Fruit fly (Drosophila melanogaster) ovary, adult (tissue): ENCODE data around the gene CG10660.

ENCODE experiments used
- CG17801 ChIP-seq: fragments of 200-800 bp; optimal IDR thresholded peaks from 2 replicates; lab custom pipeline; 2019; ENCODE audit warnings: missing biosample characterization, mild to moderate bottlenecking, missing genetic modification characterization, moderate library complexity; ENCODE audit not compliant: partially characterized antibody

CG10660 gene

DNA sequence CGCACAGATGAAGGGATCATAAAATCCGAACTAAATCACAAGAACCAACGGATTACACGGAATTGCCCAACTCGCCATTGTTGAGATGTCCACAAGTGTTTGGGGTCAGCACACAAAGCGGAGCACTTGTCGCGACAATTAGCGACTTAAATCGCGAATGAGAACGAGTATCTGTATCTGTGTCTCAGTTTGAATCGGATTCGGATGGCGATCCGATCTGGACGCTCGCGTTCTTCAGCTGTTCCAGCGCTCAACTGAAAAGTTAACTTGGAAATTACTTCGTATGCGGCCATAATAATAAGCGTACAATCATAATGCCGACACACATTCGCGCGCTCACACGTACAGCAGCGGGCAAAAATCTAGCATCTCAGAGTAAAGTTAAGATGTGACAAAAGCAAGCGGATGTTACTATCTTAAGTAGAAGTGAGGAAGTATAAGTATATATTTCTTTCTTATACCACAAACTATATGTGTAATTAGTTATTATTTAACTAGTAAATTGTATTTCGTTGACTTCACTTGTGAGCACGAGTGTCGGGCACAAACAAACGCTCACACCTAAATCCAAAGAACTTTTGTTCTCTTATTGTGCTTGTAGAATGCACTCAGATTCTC is at the start of gene CG10660:
TSS of gene CG10660 (minus strand) at position 259 of the 618 bp plus-strand sequence.
- TF ChIP-seq CG17801 (GFP tag; lab: Kevin White, UChicago), result peak; percentile 86

DNA sequence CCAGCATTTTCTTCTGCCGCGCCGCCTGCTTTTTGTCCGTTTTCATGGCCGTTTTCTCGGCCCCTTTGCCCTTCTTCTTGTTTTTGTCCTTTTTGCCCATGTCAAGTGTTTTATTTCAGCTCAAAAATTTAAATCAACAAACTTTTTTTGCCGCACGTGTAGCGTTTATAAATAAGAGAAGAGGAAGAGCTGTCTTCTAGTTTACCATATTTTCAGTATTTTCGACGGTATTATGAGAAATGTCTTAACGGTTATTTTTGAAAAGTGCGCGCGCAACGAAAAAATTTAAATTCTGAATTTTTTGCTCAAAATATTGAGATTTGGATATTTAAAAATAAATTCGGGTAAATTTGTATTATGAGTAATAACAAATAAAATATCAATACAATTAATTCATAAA is 46.6 kb upstream of the CG10660 start, which contains the start of gene CG4069:
TSS of gene CG4069 (minus strand) at position 193 of the 400 bp plus-strand sequence.
- no peak for TF ChIP-seq CG17801 (GFP tag; lab: Kevin White, UChicago)

DNA sequence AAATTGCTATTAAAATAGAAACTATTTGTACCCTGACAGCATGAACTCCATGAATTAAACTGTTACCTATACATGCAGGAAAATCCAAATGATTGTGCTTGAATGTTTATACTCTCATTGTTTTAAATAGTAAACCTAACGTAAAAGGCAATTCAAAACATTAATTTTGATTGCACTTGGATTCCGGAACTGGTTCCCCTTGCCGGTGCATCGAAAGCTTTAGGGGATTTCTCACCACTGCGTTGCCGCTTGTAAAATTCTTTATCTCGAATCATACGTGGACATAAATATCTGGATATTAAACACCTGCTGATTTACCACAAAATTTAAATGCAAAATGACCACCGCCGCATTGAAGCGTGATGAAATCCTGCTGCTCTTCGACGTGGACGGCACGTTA is 43.8 kb upstream of the CG10660 start, which contains the start of gene Pmm2:
TSS of gene Pmm2 (plus strand) at position 273 of the 400 bp plus-strand sequence.
- TF ChIP-seq CG17801 (GFP tag; lab: Kevin White, UChicago), result peak; percentile 9

DNA sequence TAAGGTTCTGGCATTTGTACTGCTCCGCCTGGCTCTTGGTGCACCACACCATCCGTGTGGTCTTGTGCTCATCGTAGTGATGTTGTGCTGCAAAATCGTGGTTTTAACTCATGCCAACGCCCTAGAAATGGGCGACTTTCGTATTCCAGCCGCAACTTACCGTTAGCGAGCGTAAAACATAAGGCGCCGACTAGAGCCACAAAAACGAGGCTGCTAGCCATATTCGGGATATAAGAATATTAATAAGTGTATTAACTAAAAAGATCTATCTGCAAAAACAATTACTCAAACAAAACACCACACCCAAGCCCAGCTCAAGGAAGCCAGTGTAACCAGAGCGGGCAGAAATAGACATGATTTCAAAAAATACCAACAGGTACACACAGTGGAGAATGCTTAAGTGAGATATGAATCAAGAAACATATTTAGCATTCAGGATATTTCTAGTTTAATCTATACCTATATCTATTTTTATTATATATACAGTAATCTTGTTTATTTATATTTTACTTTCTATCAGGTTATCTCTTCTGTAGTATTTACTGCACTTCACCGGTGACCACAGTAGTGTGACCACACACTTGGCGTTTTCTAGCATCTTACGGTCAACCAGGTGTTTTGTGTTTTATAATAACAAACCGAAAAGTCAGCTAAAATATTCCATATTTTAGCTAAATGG is 43.1 kb upstream of the CG10660 start, which contains the start of the genes Tsf2 and CG34242:
TSS of gene Tsf2 (minus strand) at position 333 of the 679 bp plus-strand sequence.
TSS of gene CG34242 (plus strand) at position 605 of the 679 bp plus-strand sequence.
- TF ChIP-seq CG17801 (GFP tag; lab: Kevin White, UChicago), result peak; percentile 81

DNA sequence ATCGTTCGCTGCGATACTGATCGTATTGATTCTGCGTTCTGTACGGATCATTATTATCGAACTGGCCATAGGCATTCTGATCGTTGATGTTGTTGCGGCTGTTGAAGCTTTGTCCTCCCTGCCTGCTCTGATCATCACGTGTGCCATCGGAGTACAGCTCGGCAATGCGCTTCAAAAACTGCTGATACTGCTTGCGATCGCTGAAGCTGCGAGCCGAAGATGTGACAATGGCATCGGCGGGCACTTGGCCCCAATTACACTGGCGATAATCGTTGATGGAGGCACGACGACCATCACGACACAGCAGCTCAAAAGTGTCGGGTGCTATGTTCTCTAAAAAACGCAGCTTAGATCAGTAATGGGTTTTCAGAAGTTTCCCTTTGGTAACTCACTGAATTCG is 41.7 kb upstream of the CG10660 start:
- TF ChIP-seq CG17801 (GFP tag; lab: Kevin White, UChicago), result no peak

DNA sequence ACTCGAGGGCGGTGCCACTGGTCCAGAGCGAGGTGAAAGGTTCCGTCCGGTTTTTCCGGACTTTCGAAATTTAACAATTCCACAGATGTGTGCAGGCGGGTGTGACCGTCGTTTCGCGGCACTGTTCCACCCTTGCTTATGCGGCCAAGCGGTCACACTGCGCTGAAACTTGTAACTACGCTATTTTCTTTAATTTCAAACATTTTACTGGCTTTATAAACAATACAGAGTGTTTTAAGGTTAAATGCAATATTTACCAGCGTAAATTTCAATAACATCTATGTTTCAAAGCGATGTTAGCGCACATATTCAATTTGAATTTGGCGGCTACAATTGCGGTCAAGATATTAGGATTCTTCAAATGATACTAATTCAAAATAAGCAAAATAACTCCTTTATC is 39.6 kb upstream of the CG10660 start, which contains the start of gene nst:
TSS of gene nst (minus strand) at position 128 of the 400 bp plus-strand sequence.
- TF ChIP-seq CG17801 (GFP tag; lab: Kevin White, UChicago), result no peak

DNA sequence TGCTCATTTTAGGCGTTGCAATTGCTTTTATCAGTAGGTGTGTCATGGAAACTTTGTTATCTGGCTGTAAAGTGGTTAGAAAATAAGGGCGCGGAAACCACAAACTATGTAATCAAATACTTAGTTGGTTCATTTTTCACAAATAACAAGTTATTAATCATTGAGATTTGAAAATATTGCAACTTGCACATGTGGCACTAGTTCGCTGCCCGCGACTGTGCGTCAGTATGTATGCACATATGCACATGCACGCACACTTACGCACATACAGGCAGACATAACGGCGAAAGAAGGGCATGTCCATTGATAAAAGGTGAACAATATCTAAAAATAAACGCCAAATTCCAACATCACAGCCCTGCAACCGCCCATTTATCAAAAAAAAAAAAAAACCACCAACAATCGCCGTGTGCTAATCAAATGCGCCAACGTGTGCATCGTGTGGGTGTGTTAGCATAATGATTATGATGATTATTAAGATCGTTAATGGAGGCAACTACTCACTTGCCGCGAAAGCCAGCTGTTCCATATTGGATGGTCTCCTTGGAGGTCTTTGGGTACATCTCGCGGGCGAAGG is 39.0 kb upstream of the CG10660 start:
- no peak for TF ChIP-seq CG17801 (GFP tag; lab: Kevin White, UChicago)

DNA sequence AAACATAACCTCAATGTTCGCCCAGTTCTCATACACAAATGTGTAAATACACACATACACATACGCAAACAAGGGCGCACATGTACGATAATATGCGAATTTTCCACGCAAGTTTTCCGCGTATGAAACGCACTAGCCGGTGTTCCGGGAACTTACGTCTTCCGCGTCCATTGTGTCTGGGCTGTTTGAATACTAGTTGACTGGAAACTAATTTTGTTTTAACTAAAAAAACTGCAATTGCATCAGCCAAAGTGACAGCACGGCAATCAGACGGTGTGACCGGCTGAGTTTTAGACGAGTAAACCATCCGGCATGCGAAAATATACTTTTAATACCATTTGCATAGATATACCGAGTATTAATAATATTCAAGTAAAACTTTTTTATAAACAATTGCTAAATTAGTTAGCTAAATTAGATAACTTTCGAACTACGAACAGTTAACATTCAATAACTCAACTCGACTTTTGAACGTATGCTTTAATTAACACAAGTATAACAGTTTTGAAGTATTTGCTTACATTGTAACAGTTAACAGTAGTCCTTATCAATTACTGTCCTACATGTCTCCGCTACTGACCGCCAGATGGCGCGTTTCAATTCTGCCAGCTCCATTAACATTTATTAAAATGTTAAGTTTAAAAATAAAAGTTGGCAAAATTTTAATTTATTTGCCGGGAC is 36.1 kb upstream of the CG10660 start, which contains the start of gene eIF2beta:
TSS of gene eIF2beta (minus strand) at position 299 of the 681 bp plus-strand sequence.
- TF ChIP-seq CG17801 (GFP tag; lab: Kevin White, UChicago), result peak; percentile 40

DNA sequence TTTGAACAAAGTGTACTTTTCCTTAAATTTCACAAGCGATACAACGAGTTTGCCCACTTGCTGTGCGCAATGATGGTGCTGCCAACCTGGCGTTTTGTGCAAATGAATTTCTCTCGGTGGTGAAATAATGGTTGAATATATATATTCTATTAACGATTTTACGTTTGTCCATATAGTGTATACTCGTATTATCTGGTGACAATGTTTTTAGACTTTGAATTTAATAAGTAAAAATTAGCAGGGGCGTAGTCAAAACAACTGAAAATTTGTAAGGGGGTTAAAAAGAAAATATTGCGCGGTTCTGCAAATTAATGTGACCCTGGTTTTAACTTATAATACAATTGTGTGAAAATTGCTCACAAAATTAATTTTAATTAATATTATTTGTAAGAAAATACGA is 33.5 kb upstream of the CG10660 start, which contains the start of the genes ver and Gcn5:
TSS of gene ver (plus strand) at position 47 of the 400 bp plus-strand sequence.
TSS of gene Gcn5 (minus strand) at position 74 of the 400 bp plus-strand sequence.
- peak; percentile 96 for TF ChIP-seq CG17801 (GFP tag; lab: Kevin White, UChicago)

DNA sequence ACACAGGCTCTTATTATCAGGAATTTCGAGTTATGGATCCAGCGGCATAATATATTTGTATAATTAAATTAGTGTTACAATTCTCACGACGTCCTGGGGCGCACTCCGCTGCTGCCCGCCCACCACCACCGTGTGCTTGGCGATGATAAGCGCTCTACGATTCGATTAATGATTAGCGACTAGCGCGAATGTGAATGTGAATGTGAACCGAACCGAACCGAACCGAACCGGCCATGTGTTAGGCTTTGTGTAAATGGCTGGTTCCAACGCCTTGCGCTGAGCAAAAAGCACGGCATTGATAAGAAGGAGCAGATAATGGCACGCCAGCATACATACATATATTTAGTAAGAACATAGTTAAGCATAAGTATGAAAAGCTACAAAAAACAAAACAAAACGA is 28.8 kb upstream of the CG10660 start:
- no peak for TF ChIP-seq CG17801 (GFP tag; lab: Kevin White, UChicago)

DNA sequence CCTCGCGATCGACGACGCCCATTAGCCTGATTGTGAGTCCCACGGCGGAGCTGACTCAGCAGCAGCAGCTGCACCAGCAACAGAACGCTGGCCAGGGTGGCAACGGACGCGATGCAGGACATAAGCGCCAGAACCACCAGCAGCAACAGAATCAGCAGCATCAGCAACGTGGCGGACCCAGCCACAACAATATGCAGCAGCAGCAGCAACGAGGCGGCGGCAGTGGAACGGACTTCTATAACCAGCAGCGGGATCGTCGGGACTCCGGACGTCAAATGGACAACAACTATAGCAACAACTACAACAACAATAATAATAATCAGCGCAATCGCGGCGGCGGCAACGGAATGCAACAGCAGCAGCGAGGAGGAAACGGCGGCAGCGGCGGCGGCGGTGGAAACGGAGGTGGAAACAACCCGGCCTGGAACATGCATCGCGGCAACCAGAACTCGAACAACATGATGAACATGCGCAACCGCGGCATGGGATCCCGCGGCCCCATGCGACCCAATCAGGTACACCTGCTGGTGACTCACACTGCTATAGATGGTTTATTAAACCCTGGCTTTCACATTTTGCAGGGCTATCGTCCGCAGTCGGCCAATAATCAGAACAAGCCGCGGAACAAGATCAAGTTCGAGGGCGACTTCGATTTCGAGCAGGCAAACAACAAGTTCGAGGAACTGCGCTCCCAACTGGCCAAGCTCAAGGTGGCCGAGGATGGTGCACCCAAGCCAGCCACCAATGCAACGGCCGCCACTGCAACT is 27.1 kb upstream of the CG10660 start:
- TF ChIP-seq CG17801 (GFP tag; lab: Kevin White, UChicago), result no peak

DNA sequence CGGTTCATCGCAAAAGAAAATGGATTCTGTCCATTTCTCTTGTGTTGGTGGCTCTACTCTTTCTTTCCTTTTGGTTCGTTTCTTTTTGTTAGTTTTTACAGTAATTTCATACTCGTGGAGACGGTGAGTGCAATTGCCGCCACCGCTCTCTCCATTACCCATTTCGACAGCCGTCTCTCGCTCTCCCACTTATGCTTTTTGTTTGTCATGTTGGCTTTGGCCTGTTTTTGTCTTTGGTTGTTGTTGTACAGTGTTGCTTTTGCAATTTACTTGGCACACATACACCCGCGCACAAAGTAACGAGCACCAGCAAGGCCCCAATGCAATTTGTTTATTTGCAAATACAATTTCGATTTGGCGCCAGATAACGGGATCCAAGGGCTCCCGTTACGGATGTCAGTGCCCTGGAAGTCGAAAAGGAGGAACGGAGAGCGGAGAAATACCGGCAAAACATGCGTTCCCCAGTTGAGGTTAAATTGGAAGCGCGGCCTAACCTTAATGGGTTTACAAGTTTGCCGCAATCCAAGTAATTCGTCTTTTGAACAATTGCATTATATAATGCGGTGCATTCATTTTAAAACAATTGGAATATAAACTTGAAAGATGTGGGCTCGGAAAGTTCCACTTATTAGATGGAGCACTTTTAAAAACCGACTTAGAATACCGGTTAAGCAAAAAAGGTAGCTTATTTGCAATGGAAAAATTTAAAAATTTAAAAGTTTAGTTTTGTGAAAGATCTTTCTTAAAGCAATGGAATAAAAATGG is 25.4 kb upstream of the CG10660 start:
- peak; percentile 72 for TF ChIP-seq CG17801 (GFP tag; lab: Kevin White, UChicago)

DNA sequence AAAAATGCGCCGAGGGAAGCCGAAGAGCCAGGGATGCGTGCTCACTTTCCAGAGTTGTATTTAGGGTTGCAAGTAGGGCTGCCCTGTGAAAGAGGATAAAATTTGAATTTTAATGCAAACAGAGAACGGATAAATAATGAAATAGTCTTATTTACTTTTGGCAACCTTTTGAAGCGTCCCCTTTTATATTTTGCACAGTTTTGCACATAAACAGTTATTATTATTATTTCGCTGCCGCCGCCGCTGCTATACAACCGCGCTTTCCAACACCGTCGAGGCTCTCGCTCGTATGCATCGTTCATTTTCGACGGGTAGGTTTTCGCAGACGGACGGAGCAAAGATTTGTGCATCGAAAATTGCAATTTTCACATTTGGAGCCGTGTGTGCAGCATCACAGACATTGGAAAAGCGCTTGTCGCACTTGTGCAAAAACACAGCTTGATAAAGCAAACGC is 24.3 kb upstream of the CG10660 start, which contains the start of the genes sti and tral:
TSS of gene sti (minus strand) at position 54 of the 454 bp plus-strand sequence.
TSS of gene tral (plus strand) at position 298 of the 454 bp plus-strand sequence.
- peak; percentile 82 for TF ChIP-seq CG17801 (GFP tag; lab: Kevin White, UChicago)
